Worm (Caenorhabditis elegans) whole organism, early embryonic: ENCODE data around the gene nova-1.

Experiments used
- F13C5.2 ChIP-seq: sonication (generic microtip); optimal IDR thresholded peaks from 2 replicates; lab custom pipeline; 2017; ENCODE audit warnings: mild to moderate bottlenecking, missing genetic modification characterization, inconsistent platforms, missing compliant biosample characterization
- ama-1 ChIP-seq: fragments of 150-350 bp; optimal IDR thresholded peaks from 2 replicates; lab custom pipeline; 2014
- ceh-36 ChIP-seq: sonication (generic microtip); optimal IDR thresholded peaks from 2 replicates; lab custom pipeline; 2016; ENCODE audit warnings: missing genetic modification characterization, inconsistent platforms, missing compliant biosample characterization
- flt-1 ChIP-seq: fragments of 200-800 bp; sonication (Bioruptor generic); IDR thresholded peaks from 2 replicates; pipeline ENCODE4 v1.3.6; 2022; ENCODE audit warnings: missing genetic modification characterization, missing compliant biosample characterization
- tbx-11 ChIP-seq: fragments of 200-800 bp; sonication (Bioruptor generic); IDR thresholded peaks from 2 replicates; pipeline ENCODE4 v1.3.6; 2022; ENCODE audit warnings: missing genetic modification characterization, missing compliant biosample characterization
- tra-4 ChIP-seq: sonication (generic microtip); optimal IDR thresholded peaks from 2 replicates; lab custom pipeline; 2017; ENCODE audit warnings: missing genetic modification characterization, missing compliant biosample characterization

DNA sequence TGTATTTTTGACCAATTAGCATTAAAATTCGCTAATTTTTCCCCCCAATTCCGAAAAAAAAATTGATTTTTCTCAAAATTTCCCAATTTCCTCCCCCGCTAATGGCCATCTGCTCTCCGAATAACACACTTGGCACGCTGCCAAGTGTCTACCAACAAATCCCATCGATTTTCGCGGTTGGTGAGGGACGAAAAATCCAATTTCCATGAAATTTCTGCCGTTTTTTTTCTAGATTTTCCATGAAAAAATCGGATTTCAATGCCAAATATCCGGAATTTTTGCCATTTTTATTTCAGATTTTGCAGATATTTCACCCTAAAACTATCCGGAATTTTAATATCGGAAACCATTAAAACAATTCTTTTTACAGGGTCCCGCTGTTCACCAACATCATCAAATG, 27.7 kb upstream of the nova-1 start:
- TF ChIP-seq ama-1 (lab: Kevin White, UChicago) (no peak), tbx-11 (GFP tag; lab: Robert Waterston, UW) (no peak), F13C5.2 (tag; lab: Kevin White, UChicago) (no peak), flt-1 (GFP tag; lab: Robert Waterston, UW) (no peak), ceh-36 (no peak), tra-4 (tag; lab: Kevin White, UChicago) (no peak)
